Worm (Caenorhabditis elegans) whole organism, early embryonic: ENCODE data around the gene fkh-4.

Experiments
- F13C5.2 ChIP-seq: sonication (generic microtip); optimal IDR thresholded peaks from 2 replicates; lab custom pipeline; 2017; ENCODE audit warnings: mild to moderate bottlenecking, missing genetic modification characterization, inconsistent platforms, missing compliant biosample characterization
- ama-1 ChIP-seq: fragments of 150-350 bp; optimal IDR thresholded peaks from 2 replicates; lab custom pipeline; 2014
- hnd-1 ChIP-seq: sonication (generic microtip); optimal IDR thresholded peaks from 2 replicates; lab custom pipeline; 2016; ENCODE audit warnings: missing genetic modification characterization, missing compliant biosample characterization
- pes-1 ChIP-seq: fragments of 200-800 bp; sonication (Bioruptor generic); IDR thresholded peaks from 2 replicates; pipeline ENCODE4 v1.3.6; 2022; ENCODE audit warnings: missing genetic modification reagents, missing genetic modification characterization, missing compliant biosample characterization
- scrt-1 ChIP-seq: fragments of 200-800 bp; sonication (Bioruptor generic); IDR thresholded peaks from 2 replicates; pipeline ENCODE4 v1.3.6; 2022; ENCODE audit warnings: missing genetic modification characterization, missing compliant biosample characterization
- tbx-37 ChIP-seq: fragments of 200-800 bp; sonication (Bioruptor generic); conservative IDR thresholded peaks from 2 replicates; pipeline ENCODE4 v1.3.6; 2022; ENCODE audit warnings: missing genetic modification reagents, missing genetic modification characterization, missing compliant biosample characterization
- tra-4 ChIP-seq: sonication (generic microtip); optimal IDR thresholded peaks from 2 replicates; lab custom pipeline; 2017; ENCODE audit warnings: missing genetic modification characterization, missing compliant biosample characterization

ce11 chrX:13421068-13421467, 7.6 kb downstream of the fkh-4 start:
- TF ChIP-seq tbx-37 (GFP tag; lab: Robert Waterston, UW) = no peak
- TF ChIP-seq tra-4 (tag; lab: Kevin White, UChicago) = no peak
- TF ChIP-seq ama-1 (lab: Kevin White, UChicago) = no peak
- TF ChIP-seq hnd-1 (tag; lab: Kevin White, UChicago) = no peak
- no peak for TF ChIP-seq scrt-1
- TF ChIP-seq pes-1 (GFP tag; lab: Robert Waterston, UW) = no peak
- TF ChIP-seq F13C5.2 (tag; lab: Kevin White, UChicago) = no peak
